Fruit fly (Drosophila melanogaster): ENCODE results near the gene YL-1.

The YL-1 gene

DNA sequence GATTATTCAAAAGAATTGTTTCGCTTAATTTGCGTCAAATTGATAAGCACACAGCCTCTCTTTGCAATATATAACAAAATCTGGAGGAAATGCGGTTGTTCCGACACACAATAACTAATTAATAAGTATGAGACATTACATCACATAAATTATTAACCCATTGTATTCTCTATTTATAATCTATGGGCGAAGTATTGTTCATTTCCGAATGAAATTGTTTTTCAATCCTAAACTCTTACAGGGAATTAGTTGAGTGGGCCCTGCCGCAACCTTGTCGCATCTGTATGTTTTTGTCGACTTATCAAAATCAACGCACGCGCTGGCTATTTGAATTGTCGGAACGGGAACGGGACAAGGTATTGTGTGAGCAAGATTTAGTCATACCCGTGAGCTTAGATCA lies 2.0 kb downstream of the YL-1 start, which contains the start of gene CG16743:
Gene CG16743, plus strand, starts transcription at position 57 of the 400 bp plus-strand sequence.
- TF ChIP-seq Bgb (GFP tag; IDR thresholded peaks at IDR 0.05; ENCODE audit: partially characterized antibody) (no peak), D19B (GFP tag; optimal IDR thresholded peaks at IDR 0.05) (peak; percentile 11), CG10274 (GFP tag; optimal IDR thresholded peaks at IDR 0.05) (peak; percentile 72), Med (GFP tag) (peak; percentile 62), HmgZ (tag; optimal IDR thresholded peaks at IDR 0.05) (no peak), dan (GFP tag; IDR thresholded peaks at IDR 0.05) (no peak), aop (GFP tag; IDR thresholded peaks at IDR 0.05) (no peak), CG34376 (GFP tag; optimal IDR thresholded peaks at IDR 0.05) (peak; percentile 83), CG2120 (GFP tag; optimal IDR thresholded peaks at IDR 0.05) (peak; percentile 46), lbe (GFP tag; optimal IDR thresholded peaks at IDR 0.05) (peak; percentile 50), sug (tag; optimal IDR thresholded peaks at IDR 0.05) (peak; percentile 16), Pdp1 (GFP tag; optimal IDR thresholded peaks at IDR 0.05) (peak in 1 of 2 experiments; percentile 76), mirr (GFP tag; optimal IDR thresholded peaks at IDR 0.05) (peak; percentile 17), CG10543 (GFP tag; optimal IDR thresholded peaks at IDR 0.05) (peak; percentile 34), CG13624 (GFP tag; optimal IDR thresholded peaks at IDR 0.05) (no peak)

DNA sequence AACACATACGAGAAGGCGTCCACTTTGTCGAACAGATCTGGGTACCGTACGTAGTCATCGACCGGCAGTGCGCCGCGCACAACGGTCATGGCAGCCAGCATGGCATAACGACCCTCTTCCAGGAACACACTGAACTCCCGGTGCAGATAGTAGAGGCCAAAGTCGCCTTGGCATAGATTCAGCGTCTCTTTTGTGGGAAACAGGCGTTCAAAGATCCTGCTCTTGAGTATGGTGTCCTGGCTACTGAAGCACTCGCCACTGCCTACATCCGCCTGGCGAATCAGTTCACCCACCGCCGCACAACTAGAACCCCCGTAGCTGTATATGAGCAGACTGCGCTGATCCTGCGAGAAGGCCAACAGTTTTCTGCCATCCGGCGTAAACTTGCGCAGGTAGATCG lies 4.4 kb downstream of the YL-1 start:
- no peak for TF ChIP-seq toy (GFP tag; IDR thresholded peaks at IDR 0.05)
- no peak for TF ChIP-seq CG13424 (tag; optimal IDR thresholded peaks at IDR 0.05)
- TF ChIP-seq CG3838 (GFP tag; optimal IDR thresholded peaks at IDR 0.05) = no peak
- no peak for TF ChIP-seq CG2889 (GFP tag; IDR thresholded peaks at IDR 0.05)
- TF ChIP-seq Nf-YA (GFP tag; IDR thresholded peaks at IDR 0.05) = no peak
- TF ChIP-seq rib (GFP tag; IDR thresholded peaks at IDR 0.05) = 0 out of 2 replicates have a peak, but pooled peaks have one; percentile 25
- TF ChIP-seq sim (GFP tag; IDR thresholded peaks at IDR 0.05) = no peak
- TF ChIP-seq Ets65A (GFP tag) = peak; percentile 59
- TF ChIP-seq HmgD (GFP tag; optimal IDR thresholded peaks at IDR 0.05) = no peak
- TF ChIP-seq Med (GFP tag) = peak; percentile 53
- TF ChIP-seq Dad (GFP tag; optimal IDR thresholded peaks at IDR 0.05) = no peak
- 0 out of 3 replicates have a peak, but pooled peaks have one; percentile 54 for TF ChIP-seq hb (GFP tag; IDR thresholded peaks at IDR 0.05; ENCODE audit: partially characterized antibody)
- no peak for TF ChIP-seq sna (GFP tag; IDR thresholded peaks at IDR 0.05; ENCODE audit: partially characterized antibody)

DNA sequence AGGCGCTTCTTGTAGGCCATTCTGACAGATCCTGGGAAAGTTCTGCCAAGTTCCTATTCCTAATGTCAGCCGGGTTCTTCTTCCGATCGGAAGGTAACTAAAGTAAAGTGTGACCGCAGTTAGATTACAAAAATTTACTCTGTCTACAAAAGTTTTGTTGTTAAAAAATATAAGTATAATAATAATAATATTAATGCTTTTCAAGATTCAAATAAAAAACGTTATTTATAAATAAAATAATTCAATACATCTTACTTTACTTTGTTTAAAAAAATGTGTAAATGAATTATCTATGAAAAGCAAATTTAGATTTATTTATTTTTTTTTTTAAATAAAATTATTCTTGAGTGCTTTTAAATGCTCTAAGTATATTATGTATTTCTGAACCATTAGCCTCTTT lies 5.0 kb downstream of the YL-1 start, which contains the start of gene abo:
Gene abo, minus strand, starts transcription at position 101 of the 400 bp plus-strand sequence.
- TF ChIP-seq lov (optimal IDR thresholded peaks at IDR 0.05) (no peak), lov (GFP tag; IDR thresholded peaks at IDR 0.05) (no peak), en (GFP tag; optimal IDR thresholded peaks at IDR 0.05) (no peak), CG18764 (GFP tag; optimal IDR thresholded peaks at IDR 0.05) (no peak), ci (GFP tag; IDR thresholded peaks at IDR 0.05) (no peak), gfzf (GFP tag; optimal IDR thresholded peaks at IDR 0.05) (peak; percentile 13), YL-1 (GFP tag; optimal IDR thresholded peaks at IDR 0.05) (peak; percentile 34), Rx (GFP tag; IDR thresholded peaks at IDR 0.05) (no peak), CG9876 (GFP tag; optimal IDR thresholded peaks at IDR 0.05) (no peak), shn (GFP tag; optimal IDR thresholded peaks at IDR 0.05) (no peak), Dp (GFP tag; optimal IDR thresholded peaks at IDR 0.05) (no peak)
